Fruit fly (Drosophila melanogaster): Measurements from ENCODE around the gene Brr2.

DNA sequence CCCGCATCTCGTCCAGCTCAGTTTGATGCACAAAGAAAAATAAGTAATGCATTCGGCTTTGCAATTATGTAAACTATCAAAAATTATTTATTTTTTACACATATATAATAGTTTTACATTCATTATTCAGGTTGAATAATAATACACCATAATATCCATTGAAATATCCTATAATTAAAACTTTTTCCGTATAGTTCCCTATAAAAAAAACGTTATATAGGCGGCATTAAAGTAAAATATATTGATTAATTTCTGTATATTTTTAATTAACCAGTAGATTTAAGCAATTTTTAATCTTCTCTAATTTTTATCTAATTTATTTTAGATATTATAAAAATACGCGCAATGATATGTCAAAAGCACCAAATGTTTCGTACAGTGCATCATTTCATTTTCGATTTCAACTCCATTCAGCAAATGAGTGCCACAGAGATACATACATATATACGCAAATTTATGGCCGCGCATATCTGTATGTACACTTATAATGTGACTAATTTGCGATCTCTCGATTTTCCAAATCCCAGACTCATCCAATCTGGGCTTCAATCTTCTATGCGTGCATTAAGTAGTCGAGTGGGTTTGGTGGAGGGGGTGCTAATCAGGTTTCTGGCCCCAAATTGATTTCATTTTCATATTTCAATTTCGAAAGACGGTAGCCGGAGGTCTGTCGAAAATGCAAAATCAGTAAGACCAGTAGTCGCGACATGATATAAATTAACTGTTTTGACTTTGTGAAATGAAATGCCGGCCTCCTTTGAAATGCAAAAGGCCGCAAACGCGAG is 45.7 kb upstream of the Brr2 start:
- TF ChIP-seq ftz-f1 (GFP tag; optimal IDR thresholded peaks at IDR 0.05) (no peak), Awh (GFP tag; IDR thresholded peaks at IDR 0.05) (peak; percentile 57), CG11093 (GFP tag; IDR thresholded peaks at IDR 0.05) (no peak), CG5245 (GFP tag; optimal IDR thresholded peaks at IDR 0.05) (no peak), ci (GFP tag; IDR thresholded peaks at IDR 0.05) (no peak), slp2 (GFP tag; optimal IDR thresholded peaks at IDR 0.05) (no peak), fu2 (GFP tag; optimal IDR thresholded peaks at IDR 0.05) (no peak), CG9797 (GFP tag; optimal IDR thresholded peaks at IDR 0.05) (no peak)
